Fruit fly (Drosophila melanogaster): ENCODE data around the gene TfIIA-L.

TfIIA-L gene

DNA sequence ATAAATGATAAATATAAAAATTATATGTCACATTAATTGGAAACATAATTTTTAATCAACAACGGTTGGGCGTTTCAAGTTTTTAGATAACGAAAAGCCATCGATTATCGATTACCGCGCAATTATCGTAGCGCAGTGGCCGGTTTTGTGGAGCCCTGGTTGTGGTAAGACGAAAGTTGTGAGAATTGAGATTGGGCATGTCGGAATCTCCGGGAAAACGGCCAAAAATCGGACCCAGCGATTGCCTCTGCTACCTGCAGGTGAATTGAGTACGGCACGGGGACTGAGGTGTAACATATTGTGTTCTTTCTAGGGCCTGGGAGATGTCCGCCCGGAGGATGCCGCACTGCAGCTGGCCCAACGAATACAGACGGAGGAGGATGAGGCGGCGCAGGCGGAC is 32.7 kb downstream of the TfIIA-L start, which contains the start of gene CG3368 (continued):
- TF ChIP-seq D (optimal IDR thresholded peaks at IDR 0.05) (no peak), D (GFP tag; optimal IDR thresholded peaks at IDR 0.05) (no peak), toy (GFP tag; IDR thresholded peaks at IDR 0.05) (no peak), CG14014 (GFP tag; IDR thresholded peaks at IDR 0.05) (no peak), CG17328 (GFP tag; IDR thresholded peaks at IDR 0.05) (no peak), z (GFP tag; IDR thresholded peaks at IDR 0.05) (no peak), her (GFP tag; optimal IDR thresholded peaks at IDR 0.05) (no peak), CG42726 (GFP tag; IDR thresholded peaks at IDR 0.05; ENCODE audit: partially characterized antibody) (0 out of 2 replicates have a peak, but pooled peaks have one; percentile 41), cato (GFP tag; optimal IDR thresholded peaks at IDR 0.05; ENCODE audit: borderline replicate concordance) (no peak), Lim3 (GFP tag; IDR thresholded peaks at IDR 0.05) (no peak), CG30403 (GFP tag; optimal IDR thresholded peaks at IDR 0.05) (no peak), ftz-f1 (GFP tag; optimal IDR thresholded peaks at IDR 0.05) (no peak), nerfin-1 (tag; optimal IDR thresholded peaks at IDR 0.05) (no peak), CG3065 (GFP tag; optimal IDR thresholded peaks at IDR 0.05) (no peak), CG6765 (GFP tag; optimal IDR thresholded peaks at IDR 0.05) (no peak), CG9932 (GFP tag; IDR thresholded peaks at IDR 0.05) (no peak), CG15073 (GFP tag; optimal IDR thresholded peaks at IDR 0.05) (no peak), mam (GFP tag; optimal IDR thresholded peaks at IDR 0.05) (no peak), zf30C (GFP tag; optimal IDR thresholded peaks at IDR 0.05) (no peak), prd (optimal IDR thresholded peaks at IDR 0.05) (no peak), prd (GFP tag; IDR thresholded peaks at IDR 0.05) (no peak), CG18262 (tag; optimal IDR thresholded peaks at IDR 0.05) (no peak), sd (tag; optimal IDR thresholded peaks at IDR 0.05) (no peak)

DNA sequence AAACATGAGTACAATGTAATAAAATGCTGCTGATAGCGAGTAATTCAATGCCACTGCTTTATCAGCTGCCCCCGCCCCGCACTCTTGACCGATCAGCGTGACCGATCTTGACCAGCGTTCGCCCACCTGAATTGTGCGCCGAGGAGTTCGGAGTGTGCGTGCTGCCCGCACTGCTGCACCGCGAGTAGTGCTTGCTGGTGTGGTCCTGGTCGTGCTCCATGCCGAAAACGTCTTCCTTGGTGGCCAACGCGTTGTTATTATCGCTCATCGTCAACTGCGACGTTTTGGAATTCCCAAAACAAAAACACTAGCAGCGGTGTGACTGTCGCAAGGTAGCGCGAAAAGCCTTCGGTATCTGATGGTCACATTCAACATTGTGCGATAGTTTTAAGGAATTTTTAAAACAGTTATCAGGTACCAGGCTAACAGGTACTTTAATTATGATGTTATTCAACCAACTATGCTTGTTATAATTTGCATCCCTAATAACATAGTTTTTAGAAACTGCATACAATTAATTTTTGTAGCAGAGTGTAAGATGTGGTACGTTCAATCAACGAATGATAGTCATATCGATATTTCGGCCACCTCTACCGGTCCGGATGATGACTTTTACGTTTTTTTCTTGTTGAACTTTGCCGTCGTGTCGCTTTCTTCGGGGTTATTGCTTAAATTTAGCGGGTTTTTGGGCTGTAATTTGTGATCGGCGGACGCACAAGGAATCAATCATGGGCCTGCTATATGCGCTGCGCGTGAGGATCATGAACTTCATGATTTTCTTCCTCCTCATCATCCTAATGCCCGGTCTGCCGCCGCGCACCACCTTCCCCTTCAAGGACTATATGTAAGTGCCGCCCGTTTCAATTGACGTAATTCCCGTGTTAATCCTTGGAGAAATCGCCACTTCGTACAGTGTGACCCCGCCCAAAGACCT is 37.6 kb downstream of the TfIIA-L start, which contains the start of the genes bigmax and Hmu:
Gene bigmax (minus strand): TSS at position 325 of the 934 bp plus-strand sequence.
Gene Hmu (plus strand): TSS at position 568 of the 934 bp plus-strand sequence.
- TF ChIP-seq Sin3A (optimal IDR thresholded peaks at IDR 0.05) (peak; percentile 88), CG18262 (tag; optimal IDR thresholded peaks at IDR 0.05) (peak; percentile 70), fd64A (GFP tag; optimal IDR thresholded peaks at IDR 0.05) (no peak), D19A (tag; optimal IDR thresholded peaks at IDR 0.05) (peak; percentile 55), CG9727 (GFP tag; optimal IDR thresholded peaks at IDR 0.05) (peak; percentile 82), Scr (GFP tag; IDR thresholded peaks at IDR 0.05; ENCODE audit: partially characterized antibody) (peak; percentile 96), CG15601 (tag; optimal IDR thresholded peaks at IDR 0.05) (peak; percentile 86), sd (tag; optimal IDR thresholded peaks at IDR 0.05) (peak; percentile 95), CG12299 (tag; optimal IDR thresholded peaks at IDR 0.05) (peak; percentile 27), Xrp1 (GFP tag; IDR thresholded peaks at IDR 0.05) (peak; percentile 87), oc (tag; optimal IDR thresholded peaks at IDR 0.05) (peak; percentile 73), ci (GFP tag; IDR thresholded peaks at IDR 0.05) (peak; percentile 92), CG11504 (tag; optimal IDR thresholded peaks at IDR 0.05) (peak; percentile 80), CG3281 (GFP tag; optimal IDR thresholded peaks at IDR 0.05) (peak; percentile 71), CG15073 (GFP tag; optimal IDR thresholded peaks at IDR 0.05) (no peak), CG8388 (GFP tag; optimal IDR thresholded peaks at IDR 0.05) (peak; percentile 74), HLH3B (GFP tag; IDR thresholded peaks at IDR 0.05) (peak; percentile 80), CG12104 (GFP tag; optimal IDR thresholded peaks at IDR 0.05) (peak; percentile 74), CG12236 (GFP tag; optimal IDR thresholded peaks at IDR 0.05) (peak; percentile 64), gce (GFP tag; IDR thresholded peaks at IDR 0.05) (peak; percentile 59; the same call in 1 of the 3 replicates), pb (GFP tag; optimal IDR thresholded peaks at IDR 0.05) (peak; percentile 63), Awh (GFP tag; IDR thresholded peaks at IDR 0.05) (peak; percentile 48; the same call in 1 of the 2 replicates), her (GFP tag; optimal IDR thresholded peaks at IDR 0.05) (peak; percentile 87), Dp (GFP tag; optimal IDR thresholded peaks at IDR 0.05) (peak; percentile 37), Med (GFP tag) (peak; percentile 99), Meics (GFP tag; optimal IDR thresholded peaks at IDR 0.05) (peak; percentile 74), MBD-R2 (GFP tag; IDR thresholded peaks at IDR 0.05) (peak; percentile 88; the same call in 1 of the 2 replicates), inv (GFP tag; IDR thresholded peaks at IDR 0.05; ENCODE audit: partially characterized antibody) (peak; percentile 90), CG1647 (GFP tag; optimal IDR thresholded peaks at IDR 0.05) (peak; percentile 86), CG3407 (GFP tag; optimal IDR thresholded peaks at IDR 0.05) (peak; percentile 32)

All from whole organism, embryonic.